Fruit fly (Drosophila melanogaster) whole organism, adult: Measurements from ENCODE around the gene CG6912.

ENCODE experiments used
- CG11617 ChIP-seq: fragments of 200-800 bp; sonication (Bioruptor generic); optimal IDR thresholded peaks from 2 replicates; lab custom pipeline; 2017; ENCODE audit warnings: mild to moderate bottlenecking, missing biosample characterization, missing genetic modification reagents, missing genetic modification characterization
- CG12768 ChIP-seq: fragments of 200-800 bp; sonication (Bioruptor generic); optimal IDR thresholded peaks from 2 replicates; lab custom pipeline; 2017; ENCODE audit warnings: missing biosample characterization, missing genetic modification characterization, mild to moderate bottlenecking, moderate library complexity, missing genetic modification reagents
- Mnt ChIP-seq: fragments of 200-800 bp; sonication (Bioruptor generic); optimal IDR thresholded peaks from 2 replicates; lab custom pipeline; 2016; ENCODE audit warnings: missing biosample characterization, mild to moderate bottlenecking, missing genetic modification characterization
- cnc ChIP-seq, 2 experiments: fragments of >200 bp; optimal IDR thresholded peaks; 2 replicates each; lab custom pipeline; 2017
- kay ChIP-seq: fragments of 200-800 bp; sonication (Bioruptor generic); peaks from one replicate; lab custom pipeline; 2016; ENCODE audit warnings: missing biosample characterization, missing genetic modification characterization, borderline replicate concordance
- ovo ChIP-seq: fragments of 200-800 bp; sonication (Bioruptor generic); optimal IDR thresholded peaks from 2 replicates; lab custom pipeline; 2016; ENCODE audit warnings: missing biosample characterization, missing genetic modification characterization

dm6 chr3R:15094218-15094928 is 42.4 kb downstream of the CG6912 start:
- TF ChIP-seq ovo (GFP tag; lab: Kevin White, UChicago) (no peak), kay (no peak), CG11617 (GFP tag; lab: Kevin White, UChicago) (peak; percentile 42), CG12768 (no peak), cnc (optimal IDR thresholded peaks at IDR 0.05; lab: Kevin White, UChicago) (no peak), Mnt (no peak)
